Worm (Caenorhabditis elegans) whole organism, L1 larva: Measurements from ENCODE around the gene grl-10.

Experiments used
- C04F5.9 ChIP-seq: sonication (generic microtip); optimal IDR thresholded peaks from 2 replicates; lab custom pipeline; 2016; ENCODE audit warnings: missing genetic modification characterization, missing compliant biosample characterization
- egl-13 ChIP-seq: sonication (generic microtip); optimal IDR thresholded peaks from 2 replicates; lab custom pipeline; 2016; ENCODE audit warnings: missing genotype, missing genetic modification reagents, missing genetic modification characterization, missing compliant biosample characterization
- lin-39 ChIP-seq: fragments of 150-350 bp; optimal IDR thresholded peaks from 2 replicates; lab custom pipeline; 2014; ENCODE audit warnings: missing biosample characterization, missing genetic modification reagents, missing genetic modification characterization
- lsy-2 ChIP-seq, 2 experiments: fragments of 150-350 bp; optimal IDR thresholded peaks; 2 replicates each; lab custom pipeline; 2014; ENCODE audit warnings: missing biosample characterization in 2 of 2, missing genetic modification characterization in 2 of 2
- nhr-12 ChIP-seq: sonication (generic microtip); optimal IDR thresholded peaks from 2 replicates; lab custom pipeline; 2017; ENCODE audit warnings: missing biosample characterization, missing genetic modification characterization
- nhr-237 ChIP-seq: fragments of 150-350 bp; optimal IDR thresholded peaks from 2 replicates; lab custom pipeline; 2014; ENCODE audit warnings: missing biosample characterization, missing genetic modification characterization
- tlp-1 ChIP-seq: fragments of 150-350 bp; optimal IDR thresholded peaks from 2 replicates; lab custom pipeline; 2014; ENCODE audit warnings: missing biosample characterization, missing genetic modification characterization
- unc-62 ChIP-seq: fragments of 150-350 bp; optimal IDR thresholded peaks from 2 replicates; lab custom pipeline; 2014; ENCODE audit warnings: missing biosample characterization, missing genetic modification reagents, missing genetic modification characterization

- no peak for TF ChIP-seq lin-39
- no peak for TF ChIP-seq nhr-12
- TF ChIP-seq nhr-237, result no peak
- TF ChIP-seq C04F5.9 (tag; lab: Kevin White, UChicago), result no peak
- TF ChIP-seq unc-62 (GFP tag; lab: Kevin White, UChicago), result no peak
- TF ChIP-seq lsy-2 (tag; optimal IDR thresholded peaks at IDR 0.05; lab: Kevin White, UChicago), result no peak
- no peak for TF ChIP-seq egl-13
- no peak for TF ChIP-seq tlp-1 (tag; lab: Kevin White, UChicago)
Observed at ce11 chrV:7778999-7779398, 4.7 kb downstream of the grl-10 start.
